Worm (Caenorhabditis elegans): ENCODE measurements around the gene C31B8.9.

Gene C31B8.9

DNA sequence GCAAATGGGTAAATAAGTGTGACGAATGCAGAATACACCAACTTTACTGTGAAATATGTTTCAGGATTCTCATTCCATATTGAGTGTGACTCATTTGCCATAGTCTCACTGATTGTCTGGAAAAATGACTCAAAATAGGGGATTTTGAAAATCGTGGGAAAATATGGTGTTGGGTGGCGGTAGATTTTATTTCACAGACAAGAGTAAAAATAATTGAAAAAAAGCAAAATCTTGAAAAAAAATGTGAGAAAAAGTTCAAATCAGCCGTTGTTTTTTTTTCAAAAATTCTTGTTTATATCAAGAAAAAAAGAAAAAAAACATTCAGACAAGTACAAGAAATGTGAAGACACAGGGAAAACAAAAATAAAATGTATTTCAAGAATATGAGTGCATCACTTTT, 9.8 kb upstream of the C31B8.9 start, which contains the start of gene srh-38:
Gene srh-38 (minus strand): TSS at position 101 of the 400 bp plus-strand sequence.
- TF ChIP-seq him-1 (tag; optimal IDR thresholded peaks at IDR 0.05): no peak
- no peak for TF ChIP-seq W03F9.2 (tag; optimal IDR thresholded peaks at IDR 0.05)
- TF ChIP-seq dao-5 (tag; optimal IDR thresholded peaks at IDR 0.05): no peak

DNA sequence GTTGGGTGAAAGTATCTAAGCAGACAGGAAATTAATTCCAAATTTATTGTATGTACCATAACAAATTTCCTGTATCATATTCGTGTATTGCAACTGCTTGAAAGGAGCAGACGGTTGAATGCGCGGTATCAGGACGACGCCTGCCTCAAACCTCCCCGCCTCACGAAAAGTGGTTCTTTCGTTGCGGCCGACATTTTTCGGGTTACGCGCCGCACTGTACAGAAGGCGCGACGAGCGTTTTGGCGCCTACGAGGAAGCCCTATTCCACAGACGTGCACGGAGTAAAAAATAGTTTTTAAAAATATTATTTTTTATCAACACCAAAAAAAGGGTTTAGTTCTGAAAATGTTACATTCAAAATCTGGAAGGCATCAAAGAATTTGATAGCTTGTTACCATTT, 7.3 kb upstream of the C31B8.9 start:
- TF ChIP-seq him-1 (tag; optimal IDR thresholded peaks at IDR 0.05) (no peak), W03F9.2 (tag; optimal IDR thresholded peaks at IDR 0.05) (no peak), dao-5 (tag; optimal IDR thresholded peaks at IDR 0.05) (no peak)

DNA sequence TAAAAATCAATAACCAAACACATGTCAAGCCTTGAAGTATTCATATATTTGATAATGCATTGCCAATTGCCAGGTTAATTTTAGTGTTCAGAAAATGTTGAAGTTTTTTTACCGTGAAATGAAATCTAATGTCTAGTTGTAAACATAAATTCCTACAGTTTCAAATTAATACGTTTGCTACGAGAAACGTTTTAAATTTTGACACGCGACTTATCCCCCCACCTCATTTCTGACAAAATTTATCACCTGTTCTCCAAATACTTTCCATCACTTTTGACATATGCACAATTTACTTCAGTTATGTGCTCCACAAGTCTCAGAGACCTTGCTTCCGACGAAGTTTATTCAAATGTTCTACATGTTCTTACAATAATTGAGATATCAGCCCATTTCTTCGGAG, 1.1 kb upstream of the C31B8.9 start, which contains the start of gene srh-146:
Gene srh-146 (plus strand): TSS at position 301 of the 400 bp plus-strand sequence.
- no peak for TF ChIP-seq him-1 (tag; optimal IDR thresholded peaks at IDR 0.05)
- TF ChIP-seq dao-5 (tag; optimal IDR thresholded peaks at IDR 0.05): no peak
- TF ChIP-seq W03F9.2 (tag; optimal IDR thresholded peaks at IDR 0.05): no peak

DNA sequence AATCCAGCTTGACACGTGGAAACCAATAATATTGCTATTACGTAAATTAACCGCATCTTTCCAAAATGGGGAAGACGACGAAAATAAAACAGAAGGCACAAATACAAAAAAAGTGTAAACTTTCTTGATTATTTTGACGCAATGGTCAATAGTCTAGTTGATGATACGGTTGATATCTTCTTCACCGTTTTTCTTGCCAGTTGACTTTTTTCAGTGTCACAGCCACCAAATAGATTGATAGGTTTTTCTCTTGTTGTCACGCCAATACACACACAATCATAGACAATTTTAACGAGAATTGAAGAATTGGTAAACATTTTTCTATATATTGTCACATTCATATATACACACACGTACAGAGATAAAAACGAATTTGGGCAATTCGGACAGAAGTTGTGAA, 3.3 kb downstream of the C31B8.9 start, which contains the start of gene zmp-3:
Gene zmp-3 (minus strand): TSS at position 101 of the 400 bp plus-strand sequence.
- TF ChIP-seq dao-5 (tag; optimal IDR thresholded peaks at IDR 0.05) (no peak), him-1 (tag; optimal IDR thresholded peaks at IDR 0.05) (no peak), W03F9.2 (tag; optimal IDR thresholded peaks at IDR 0.05) (no peak)

DNA sequence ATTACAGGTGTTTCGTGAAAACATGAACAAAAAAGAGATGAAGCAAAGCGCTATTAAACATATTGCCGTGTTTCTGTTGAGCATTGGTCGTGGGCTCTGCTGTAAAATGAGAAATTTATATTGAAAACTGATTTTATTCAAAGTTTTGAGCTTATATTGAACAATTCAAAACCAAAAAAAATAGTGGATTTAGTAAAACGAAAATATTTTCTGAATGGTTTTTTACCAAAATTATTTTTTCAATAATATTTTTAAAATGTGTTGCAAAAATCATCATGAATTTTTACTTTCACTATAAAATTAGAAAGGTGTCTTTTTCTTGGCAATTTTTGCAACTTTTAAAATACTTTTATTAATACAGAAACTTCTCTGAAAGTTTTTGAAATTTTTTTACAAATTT, 9.6 kb downstream of the C31B8.9 start, which contains the start of gene C31B8.7:
Gene C31B8.7 (minus strand): TSS at position 101 of the 400 bp plus-strand sequence.
- TF ChIP-seq dao-5 (tag; optimal IDR thresholded peaks at IDR 0.05): no peak
- TF ChIP-seq W03F9.2 (tag; optimal IDR thresholded peaks at IDR 0.05): no peak
- TF ChIP-seq him-1 (tag; optimal IDR thresholded peaks at IDR 0.05): no peak

DNA sequence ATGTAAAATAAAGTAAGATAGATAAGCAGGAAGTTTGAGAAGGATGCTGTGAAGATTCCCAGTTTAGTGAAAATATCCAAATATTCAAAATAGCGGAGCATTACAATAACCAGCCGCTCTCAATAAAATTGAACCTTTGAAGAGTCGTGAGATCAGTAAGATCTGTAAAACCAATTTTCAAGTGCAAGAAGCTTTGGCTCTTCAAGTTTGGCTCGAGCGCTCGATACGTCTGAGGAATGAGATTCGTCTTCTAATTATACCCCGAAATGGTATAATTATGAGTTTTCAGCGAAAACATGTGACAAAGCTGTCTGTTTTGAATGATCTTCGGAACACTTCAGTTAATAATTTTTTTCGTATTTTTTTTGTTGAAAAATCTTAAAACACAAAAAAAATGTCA, 12.9 kb downstream of the C31B8.9 start, which contains the start of gene str-46:
Gene str-46 (minus strand): TSS at position 101 of the 400 bp plus-strand sequence.
- TF ChIP-seq W03F9.2 (tag; optimal IDR thresholded peaks at IDR 0.05) (no peak), dao-5 (tag; optimal IDR thresholded peaks at IDR 0.05) (no peak), him-1 (tag; optimal IDR thresholded peaks at IDR 0.05) (no peak)

DNA sequence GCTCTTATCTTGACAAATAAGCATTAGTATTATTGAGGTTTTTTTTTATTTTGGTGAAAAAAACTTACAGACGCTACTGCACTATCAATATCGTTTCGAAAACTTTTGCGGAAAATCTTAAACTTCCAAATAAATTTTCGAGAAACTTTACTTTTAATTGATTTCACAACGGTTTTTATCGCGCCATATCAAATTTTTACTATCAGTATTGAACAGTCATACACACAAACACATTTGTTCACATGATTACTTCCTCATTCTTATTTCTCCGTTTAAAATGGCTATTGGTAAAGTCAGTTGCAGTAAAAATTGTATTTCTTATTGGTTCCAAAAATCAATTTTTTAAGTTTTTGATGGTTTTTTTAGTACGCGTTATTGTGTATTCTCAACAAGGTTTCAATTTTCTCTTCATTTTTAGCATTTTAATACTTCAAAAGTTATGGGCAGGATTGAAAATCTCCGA, 16.6 kb downstream of the C31B8.9 start, which contains the start of gene pals-32:
Gene pals-32 (plus strand): TSS at position 413 of the 463 bp plus-strand sequence.
- TF ChIP-seq W03F9.2 (tag; optimal IDR thresholded peaks at IDR 0.05): peak; percentile 29
- TF ChIP-seq dao-5 (tag; optimal IDR thresholded peaks at IDR 0.05): no peak

DNA sequence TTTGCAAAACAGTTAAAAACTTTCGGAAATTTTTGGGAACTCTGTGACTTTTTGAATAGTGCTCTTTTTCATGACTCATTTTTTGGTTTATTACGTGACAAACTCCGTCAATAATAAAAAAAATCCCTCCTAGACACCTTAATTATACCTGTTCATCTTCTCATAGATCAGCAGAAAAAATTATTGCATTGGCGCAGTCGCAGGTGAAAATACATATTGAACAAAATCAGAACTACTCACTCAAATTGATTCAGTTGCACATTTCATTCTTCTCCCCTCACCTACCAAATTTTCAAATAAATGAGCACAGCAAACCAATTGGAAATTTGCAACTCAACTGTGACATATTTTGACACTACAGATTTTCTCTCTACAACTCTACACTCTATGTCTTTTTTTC, 19.8 kb downstream of the C31B8.9 start, which contains the start of gene srh-127:
Gene srh-127 (plus strand): TSS at position 301 of the 400 bp plus-strand sequence.
- TF ChIP-seq dao-5 (tag; optimal IDR thresholded peaks at IDR 0.05) (no peak), him-1 (tag; optimal IDR thresholded peaks at IDR 0.05) (no peak), W03F9.2 (tag; optimal IDR thresholded peaks at IDR 0.05) (no peak)

DNA sequence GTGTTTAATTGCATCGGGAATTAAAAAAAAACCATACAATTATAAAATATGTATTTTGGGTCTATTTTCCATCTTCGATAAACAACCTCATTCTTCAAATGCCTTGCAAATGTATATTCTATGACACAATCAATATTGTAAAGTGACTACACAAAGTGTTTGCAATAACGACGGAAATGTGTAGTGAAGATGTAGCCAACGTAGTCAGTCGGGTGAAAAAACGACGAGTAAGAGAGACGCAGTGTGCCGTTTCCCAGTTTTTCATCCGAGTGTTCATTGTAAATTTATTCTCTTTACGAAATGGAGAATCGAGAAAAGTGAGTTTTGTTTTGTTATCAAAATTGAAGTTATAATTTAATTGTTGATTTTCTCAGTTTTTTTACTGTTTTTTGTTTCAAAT, 20.9 kb downstream of the C31B8.9 start, which contains the start of gene F37B4.15:
Gene F37B4.15 (plus strand): TSS at position 301 of the 400 bp plus-strand sequence.
- TF ChIP-seq him-1 (tag; optimal IDR thresholded peaks at IDR 0.05) (no peak), W03F9.2 (tag; optimal IDR thresholded peaks at IDR 0.05) (no peak), dao-5 (tag; optimal IDR thresholded peaks at IDR 0.05) (no peak)

DNA sequence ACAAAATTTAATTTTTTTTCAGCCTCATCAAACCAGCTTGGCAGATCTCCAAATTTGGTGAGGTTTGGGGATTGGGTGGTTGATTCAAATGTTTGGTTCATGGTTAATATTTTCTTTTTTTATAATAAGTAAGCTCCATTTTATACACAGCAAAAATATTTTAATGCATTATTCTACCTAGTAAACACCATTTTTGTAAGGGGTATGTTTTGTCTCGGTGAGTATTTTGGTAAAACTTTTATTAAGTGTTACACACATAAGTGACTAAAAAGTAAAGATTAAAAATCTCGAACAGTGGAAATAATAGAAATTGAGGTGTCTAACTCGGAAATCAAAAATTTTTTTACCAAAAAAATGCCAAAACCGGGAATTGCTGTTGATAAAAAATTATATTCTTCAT, 24.1 kb downstream of the C31B8.9 start, which contains the start of gene srw-4:
Gene srw-4 (minus strand): TSS at position 101 of the 400 bp plus-strand sequence.
- TF ChIP-seq W03F9.2 (tag; optimal IDR thresholded peaks at IDR 0.05): no peak
- no peak for TF ChIP-seq dao-5 (tag; optimal IDR thresholded peaks at IDR 0.05)
- no peak for TF ChIP-seq him-1 (tag; optimal IDR thresholded peaks at IDR 0.05)

DNA sequence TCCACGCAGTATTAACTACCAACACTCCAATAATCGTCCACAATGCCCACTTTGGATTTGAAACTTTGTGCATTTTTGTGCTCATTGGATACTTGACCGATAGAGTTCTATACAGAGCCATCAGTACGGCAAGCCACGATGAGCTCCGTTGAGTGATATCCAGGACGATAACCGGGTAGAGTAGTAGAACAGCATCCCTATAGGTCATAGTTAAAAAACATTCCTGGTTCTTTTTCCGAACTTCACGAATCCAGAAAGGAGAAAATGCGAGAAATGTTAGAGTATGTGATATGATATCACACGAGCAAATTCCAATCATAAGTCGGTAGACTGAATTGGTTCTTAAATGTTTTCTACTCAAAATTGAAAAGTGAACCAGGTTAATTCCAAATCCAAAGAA, 24.5 kb downstream of the C31B8.9 start:
- TF ChIP-seq him-1 (tag; optimal IDR thresholded peaks at IDR 0.05) (no peak), dao-5 (tag; optimal IDR thresholded peaks at IDR 0.05) (no peak), W03F9.2 (tag; optimal IDR thresholded peaks at IDR 0.05) (no peak)

DNA sequence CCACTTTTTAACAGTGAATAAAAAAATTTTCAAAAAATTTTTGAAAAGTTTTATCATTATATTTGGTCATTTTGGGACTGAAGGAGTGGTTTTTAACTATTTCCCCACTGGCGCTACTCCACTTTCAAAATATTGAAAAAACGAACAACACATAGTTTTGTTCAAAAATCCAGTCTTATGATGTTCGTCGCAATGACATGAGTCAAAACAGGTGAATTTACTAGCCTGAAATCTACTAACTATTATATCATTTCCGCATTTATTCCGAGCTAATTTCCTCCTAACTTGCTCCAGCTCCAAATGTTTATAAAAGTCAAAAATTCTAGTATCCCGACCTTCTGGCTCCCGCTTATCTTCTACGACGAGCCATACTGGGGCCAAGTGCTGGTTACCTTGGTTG, 28.4 kb downstream of the C31B8.9 start, which contains the start of gene sre-24:
Gene sre-24 (plus strand): TSS at position 301 of the 400 bp plus-strand sequence.
- no peak for TF ChIP-seq dao-5 (tag; optimal IDR thresholded peaks at IDR 0.05)
- no peak for TF ChIP-seq W03F9.2 (tag; optimal IDR thresholded peaks at IDR 0.05)
- TF ChIP-seq him-1 (tag; optimal IDR thresholded peaks at IDR 0.05): no peak

DNA sequence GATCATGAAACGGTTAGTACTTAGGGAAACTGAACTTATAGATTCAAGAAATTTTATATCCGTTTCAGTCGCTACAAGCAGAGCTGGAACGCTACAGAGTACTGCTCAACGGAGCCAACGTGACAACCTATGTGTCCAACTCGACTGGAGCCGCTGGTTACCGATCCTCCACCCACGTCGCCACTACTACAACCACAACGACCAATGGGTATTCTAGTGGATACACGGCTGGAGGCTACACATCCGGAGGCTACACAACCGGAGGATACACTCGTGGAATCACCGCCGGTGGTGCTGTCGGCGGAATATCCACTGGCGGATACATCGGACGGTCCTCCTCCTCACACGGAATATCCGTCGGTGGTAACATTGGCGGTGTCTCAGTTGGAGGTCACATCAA, 29.7 kb downstream of the C31B8.9 start:
- TF ChIP-seq him-1 (tag; optimal IDR thresholded peaks at IDR 0.05) (no peak), dao-5 (tag; optimal IDR thresholded peaks at IDR 0.05) (no peak), W03F9.2 (tag; optimal IDR thresholded peaks at IDR 0.05) (no peak)

DNA sequence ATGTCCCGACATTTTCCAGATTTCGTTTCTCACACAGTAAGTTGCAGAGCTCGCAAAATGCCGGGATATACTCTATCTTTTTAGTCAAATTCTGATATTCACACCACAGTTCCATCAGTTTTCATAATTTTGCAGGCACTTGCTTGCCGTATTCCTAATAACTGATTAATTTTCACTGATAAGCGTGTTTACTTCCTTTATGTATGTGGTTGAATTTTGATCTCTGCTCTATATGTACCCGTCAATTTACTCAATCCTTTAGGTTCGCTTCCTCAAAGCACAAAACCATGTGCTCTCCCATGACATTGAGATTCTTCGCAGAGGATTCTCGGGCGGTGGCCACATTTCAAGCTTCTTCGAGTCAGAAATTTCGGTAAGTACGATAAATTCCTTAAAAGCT, 31.2 kb downstream of the C31B8.9 start:
- TF ChIP-seq W03F9.2 (tag; optimal IDR thresholded peaks at IDR 0.05) (no peak), dao-5 (tag; optimal IDR thresholded peaks at IDR 0.05) (no peak), him-1 (tag; optimal IDR thresholded peaks at IDR 0.05) (no peak)

DNA sequence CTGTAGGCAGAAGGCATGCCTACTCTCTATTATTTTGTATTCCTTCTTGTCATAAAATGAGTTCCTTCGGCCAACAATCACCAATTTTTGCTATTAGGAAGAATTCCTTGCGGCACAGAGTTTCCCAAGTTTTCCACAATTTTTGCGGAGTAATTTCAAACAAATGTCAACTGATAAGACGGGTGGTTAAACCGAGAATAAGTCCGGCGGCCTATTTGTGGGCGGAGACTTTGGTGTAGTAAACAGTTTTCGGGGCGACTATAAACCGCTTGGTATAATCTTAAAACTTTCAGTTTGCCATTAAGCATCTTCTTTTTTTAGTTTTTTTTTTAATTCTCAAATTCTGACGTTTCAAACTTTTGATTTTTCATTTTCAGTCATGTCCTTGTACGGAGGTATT, 31.8 kb downstream of the C31B8.9 start, which contains the start of gene ifc-1:
Gene ifc-1 (plus strand): TSS at position 378 of the 400 bp plus-strand sequence.
- TF ChIP-seq him-1 (tag; optimal IDR thresholded peaks at IDR 0.05) (no peak), W03F9.2 (tag; optimal IDR thresholded peaks at IDR 0.05) (no peak), dao-5 (tag; optimal IDR thresholded peaks at IDR 0.05) (no peak)

Measured in whole organism, L4/young adult.